Worm (Caenorhabditis elegans): ENCODE data around the gene msra-1.

msra-1 gene

ce11 chrII:7352507-7352906 is 11.3 kb downstream of the msra-1 start, which contains the start of gene hsp-4:
hsp-4 (minus strand) TSS chrII:7352645.
- TF ChIP-seq lsy-2 (tag; optimal IDR thresholded peaks at IDR 0.05): no peak
- peak; percentile 83 for TF ChIP-seq crh-2 (tag; optimal IDR thresholded peaks at IDR 0.05)
- no peak for TF ChIP-seq unc-39 (tag; optimal IDR thresholded peaks at IDR 0.05)
- no peak for TF ChIP-seq nhr-12 (tag; optimal IDR thresholded peaks at IDR 0.05)
- no peak for TF ChIP-seq ztf-1 (GFP tag; conservative IDR thresholded peaks at IDR 0.05)
- no peak for TF ChIP-seq aly-2 (tag; optimal IDR thresholded peaks at IDR 0.05)
- TF ChIP-seq C34F6.9 (tag; optimal IDR thresholded peaks at IDR 0.05): no peak
- no peak for TF ChIP-seq ztf-4 (tag; optimal IDR thresholded peaks at IDR 0.05)
- TF ChIP-seq gmeb-1 (tag; optimal IDR thresholded peaks at IDR 0.05): no peak
- no peak for TF ChIP-seq sma-9 (GFP tag; optimal IDR thresholded peaks at IDR 0.05)
- TF ChIP-seq sma-9 (tag; optimal IDR thresholded peaks at IDR 0.05): no peak
- TF ChIP-seq ama-1 (optimal IDR thresholded peaks at IDR 0.05): peak; percentile 2
- TF ChIP-seq blmp-1 (tag; optimal IDR thresholded peaks at IDR 0.05; ENCODE audit: insufficient read depth): no peak
- TF ChIP-seq sma-3 (GFP tag; optimal IDR thresholded peaks at IDR 0.05): no peak
- no peak for TF ChIP-seq alr-1 (tag; optimal IDR thresholded peaks at IDR 0.05)
- TF ChIP-seq mbf-1 (tag; optimal IDR thresholded peaks at IDR 0.05): no peak
- TF ChIP-seq nhr-10 (tag; optimal IDR thresholded peaks at IDR 0.05): no peak
- TF ChIP-seq R02D3.7 (tag; optimal IDR thresholded peaks at IDR 0.05): no peak
- TF ChIP-seq nhr-6 (tag; optimal IDR thresholded peaks at IDR 0.05): no peak
- no peak for TF ChIP-seq nhr-25 (tag; optimal IDR thresholded peaks at IDR 0.05)
- TF ChIP-seq unc-55 (GFP tag; optimal IDR thresholded peaks at IDR 0.05): peak; percentile 1
- no peak for TF ChIP-seq snpc-4 (tag; optimal IDR thresholded peaks at IDR 0.05)
- TF ChIP-seq ceh-16 (tag; optimal IDR thresholded peaks at IDR 0.05): no peak
- no peak for TF ChIP-seq elt-3 (tag; optimal IDR thresholded peaks at IDR 0.05)
- no peak for TF ChIP-seq F13H6.1 (tag; optimal IDR thresholded peaks at IDR 0.05)
- TF ChIP-seq lin-39 (tag; optimal IDR thresholded peaks at IDR 0.05): no peak
- no peak for TF ChIP-seq skn-1 (tag; optimal IDR thresholded peaks at IDR 0.05)
- no peak for TF ChIP-seq zag-1 (tag; optimal IDR thresholded peaks at IDR 0.05)
- TF ChIP-seq fos-1 (tag; optimal IDR thresholded peaks at IDR 0.05): peak; percentile 51
- TF ChIP-seq ceh-82 (tag; optimal IDR thresholded peaks at IDR 0.05): no peak
- TF ChIP-seq elt-1 (tag; optimal IDR thresholded peaks at IDR 0.05): no peak

- TF ChIP-seq lin-13 (GFP tag; optimal IDR thresholded peaks at IDR 0.05) (no peak), nhr-6 (tag; optimal IDR thresholded peaks at IDR 0.05) (no peak), nhr-12 (tag; optimal IDR thresholded peaks at IDR 0.05) (no peak), nhr-10 (tag; optimal IDR thresholded peaks at IDR 0.05) (no peak), ztf-4 (tag; optimal IDR thresholded peaks at IDR 0.05) (no peak), nhr-11 (tag; optimal IDR thresholded peaks at IDR 0.05) (no peak), F13H6.1 (tag; optimal IDR thresholded peaks at IDR 0.05) (no peak)
Observed at ce11 chrII:7348063-7348462, 15.8 kb downstream of the msra-1 start.

- TF ChIP-seq nhr-10 (tag; optimal IDR thresholded peaks at IDR 0.05): no peak
- TF ChIP-seq R02D3.7 (tag; optimal IDR thresholded peaks at IDR 0.05): no peak
- TF ChIP-seq nhr-25 (tag; optimal IDR thresholded peaks at IDR 0.05): no peak
- TF ChIP-seq nhr-23 (tag; optimal IDR thresholded peaks at IDR 0.05): no peak
- TF ChIP-seq peb-1 (tag; optimal IDR thresholded peaks at IDR 0.05): no peak
- no peak for TF ChIP-seq elt-1 (tag; optimal IDR thresholded peaks at IDR 0.05)
- peak; percentile 38 for TF ChIP-seq crh-2 (tag; optimal IDR thresholded peaks at IDR 0.05)
- TF ChIP-seq unc-39 (tag; optimal IDR thresholded peaks at IDR 0.05): no peak
Observed at ce11 chrII:7345858-7346257, 18.0 kb downstream of the msra-1 start.

ce11 chrII:7343668-7344067 is 20.2 kb downstream of the msra-1 start:
- TF ChIP-seq nhr-129 (tag; optimal IDR thresholded peaks at IDR 0.05) (no peak), dmd-4 (tag; optimal IDR thresholded peaks at IDR 0.05) (no peak)

DNA sequence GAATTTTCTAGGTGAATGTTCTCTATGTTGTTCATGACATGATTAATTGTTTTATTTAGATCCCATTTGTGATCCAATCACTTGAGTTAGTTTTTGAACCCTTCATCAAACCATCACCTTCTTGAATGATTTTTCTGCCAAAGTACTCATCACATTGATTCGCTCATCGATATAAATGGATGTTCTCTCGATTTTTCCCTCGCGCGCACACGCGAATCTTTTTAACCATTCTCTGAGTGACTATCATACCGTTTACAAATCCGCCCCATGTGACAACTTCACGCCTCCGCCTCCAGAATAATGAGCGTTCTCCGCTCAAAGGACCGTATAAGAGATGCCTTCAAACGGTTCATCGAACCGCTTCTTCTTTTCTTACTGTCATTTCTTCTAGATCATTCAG is 21.0 kb downstream of the msra-1 start:
- TF ChIP-seq nhr-77 (tag; optimal IDR thresholded peaks at IDR 0.05) (no peak), nhr-25 (tag; optimal IDR thresholded peaks at IDR 0.05) (peak; percentile 33), nhr-21 (tag; optimal IDR thresholded peaks at IDR 0.05) (no peak), nhr-11 (tag; optimal IDR thresholded peaks at IDR 0.05) (no peak), mdl-1 (tag; optimal IDR thresholded peaks at IDR 0.05) (peak in 1 of 2 experiments; percentile 82), elt-3 (tag; optimal IDR thresholded peaks at IDR 0.05) (no peak), crh-2 (tag; optimal IDR thresholded peaks at IDR 0.05) (peak; percentile 40), egl-27 (tag; optimal IDR thresholded peaks at IDR 0.05) (no peak), F13H6.1 (tag; optimal IDR thresholded peaks at IDR 0.05) (no peak), sma-3 (GFP tag; optimal IDR thresholded peaks at IDR 0.05) (peak; percentile 49), gmeb-1 (tag; optimal IDR thresholded peaks at IDR 0.05) (peak; percentile 23), blmp-1 (tag; optimal IDR thresholded peaks at IDR 0.05; ENCODE audit: insufficient read depth) (peak; percentile 68), Y55F3AM.14 (GFP tag; optimal IDR thresholded peaks at IDR 0.05) (no peak), nhr-129 (tag; optimal IDR thresholded peaks at IDR 0.05) (peak; percentile 38), sma-9 (GFP tag; optimal IDR thresholded peaks at IDR 0.05) (peak; percentile 80), sma-9 (tag; optimal IDR thresholded peaks at IDR 0.05) (no peak), ama-1 (optimal IDR thresholded peaks at IDR 0.05) (peak; percentile 60)

All from whole organism, L2 larva.